Worm (Caenorhabditis elegans) whole organism, young adult: Measurements from ENCODE around the gene F40H3.3.

Experiments
- T07F8.4 ChIP-seq: sonication (generic microtip); optimal IDR thresholded peaks from 2 replicates; lab custom pipeline; 2016; ENCODE audit warnings: mild to moderate bottlenecking, missing genetic modification characterization, moderate library complexity, missing compliant biosample characterization
- aptf-3 ChIP-seq: fragments of 200-800 bp; sonication (Bioruptor generic); IDR thresholded peaks from 2 replicates; pipeline ENCODE4 v1.3.6; 2022; ENCODE audit warnings: missing genetic modification characterization, missing compliant biosample characterization
- him-1 ChIP-seq: sonication (generic microtip); optimal IDR thresholded peaks from 2 replicates; lab custom pipeline; 2016; ENCODE audit warnings: missing genotype, missing genetic modification reagents, missing genetic modification characterization, missing compliant biosample characterization
- lsy-27 ChIP-seq: sonication (generic microtip); optimal IDR thresholded peaks from 2 replicates; lab custom pipeline; 2017; ENCODE audit warnings: missing genetic modification characterization, mild to moderate bottlenecking, missing compliant biosample characterization, antibody characterized with exemption, missing genotype, borderline replicate concordance; ENCODE audit not compliant: insufficient read depth
- nhr-120 ChIP-seq: fragments of 200-800 bp; sonication (Bioruptor generic); IDR thresholded peaks from 2 replicates; pipeline ENCODE4 v1.3.6; 2022; ENCODE audit warnings: missing genetic modification characterization, missing compliant biosample characterization
- nhr-90 ChIP-seq: sonication (generic microtip); optimal IDR thresholded peaks from 2 replicates; lab custom pipeline; 2016; ENCODE audit warnings: missing genotype, mild to moderate bottlenecking, missing genetic modification characterization, missing compliant biosample characterization
- unc-130 ChIP-seq: sonication (generic microtip); optimal IDR thresholded peaks from 2 replicates; lab custom pipeline; 2016; ENCODE audit warnings: missing genetic modification reagents, missing genetic modification characterization, missing compliant biosample characterization

ce11 chrII:6139484-6139883 lies 31.8 kb upstream of the F40H3.3 start:
- no peak for TF ChIP-seq unc-130 (GFP tag; lab: Kevin White, UChicago)
- TF ChIP-seq T07F8.4 (tag; lab: Kevin White, UChicago), result no peak
- no peak for TF ChIP-seq him-1
- TF ChIP-seq nhr-90 (tag; lab: Kevin White, UChicago), result no peak
- TF ChIP-seq nhr-120 (GFP tag; lab: Robert Waterston, UW), result no peak
- no peak for TF ChIP-seq lsy-27 (tag; lab: Kevin White, UChicago)
- TF ChIP-seq aptf-3 (GFP tag; lab: Robert Waterston, UW), result no peak
